Worm (Caenorhabditis elegans): ENCODE measurements around the gene K02D10.4.

- no peak for TF ChIP-seq klf-2 (GFP tag; conservative IDR thresholded peaks at IDR 0.05)
- TF ChIP-seq flt-1 (GFP tag; IDR thresholded peaks at IDR 0.05): no peak
- TF ChIP-seq cog-1 (tag; optimal IDR thresholded peaks at IDR 0.05): no peak
- TF ChIP-seq ref-1 (GFP tag; conservative IDR thresholded peaks at IDR 0.05): no peak
- TF ChIP-seq med-1 (GFP tag; optimal IDR thresholded peaks at IDR 0.05; ENCODE audit: insufficient read depth): no peak
- TF ChIP-seq ztf-23 (GFP tag; IDR thresholded peaks at IDR 0.05): no peak
These were observed 3.9 kb downstream of the K02D10.4 start, which contains the start of gene snap-29 for ce11 chrIII:8775953-8776352.

Data from whole organism, midembryonic.